Fruit fly (Drosophila melanogaster) whole organism, prepupa: ENCODE results near the gene CG2540.

ENCODE experiments used
- CG10669 ChIP-seq: fragments of 200-800 bp; sonication (Bioruptor generic); optimal IDR thresholded peaks from 3 replicates; lab custom pipeline; 2018; ENCODE audit warnings: missing biosample characterization, mild to moderate bottlenecking, missing genetic modification characterization, moderate library complexity
- CG11294 ChIP-seq: fragments of 200-800 bp; sonication (Bioruptor generic); IDR thresholded peaks from 2 replicates; pipeline ENCODE4 v1.3.6; 2022; ENCODE audit warnings: missing biosample characterization, missing genetic modification characterization
- CG11762 ChIP-seq: fragments of 200-800 bp; sonication (Bioruptor generic); optimal IDR thresholded peaks from 3 replicates; lab custom pipeline; 2016; ENCODE audit warnings: missing biosample characterization, missing genetic modification characterization; ENCODE audit not compliant: insufficient read depth
- CG11902 ChIP-seq: fragments of 200-800 bp; sonication (Bioruptor generic); optimal IDR thresholded peaks from 3 replicates; lab custom pipeline; 2016; ENCODE audit warnings: missing biosample characterization, missing genetic modification characterization
- CG1621 ChIP-seq: fragments of 200-800 bp; sonication (Bioruptor generic); optimal IDR thresholded peaks from 3 replicates; lab custom pipeline; 2018; ENCODE audit warnings: missing biosample characterization, mild to moderate bottlenecking, missing genetic modification characterization
- CG16779 ChIP-seq: fragments of 200-800 bp; sonication (Bioruptor generic); optimal IDR thresholded peaks from 3 replicates; lab custom pipeline; 2017; ENCODE audit warnings: missing biosample characterization, mild to moderate bottlenecking, missing genetic modification characterization
- CG31627 ChIP-seq: fragments of 200-800 bp; sonication (Bioruptor generic); optimal IDR thresholded peaks from 3 replicates; lab custom pipeline; 2016; ENCODE audit warnings: missing biosample characterization, missing genetic modification characterization
- CG32006 ChIP-seq: fragments of 200-800 bp; sonication (Bioruptor generic); optimal IDR thresholded peaks from 3 replicates; lab custom pipeline; 2017; ENCODE audit warnings: missing biosample characterization, mild to moderate bottlenecking, missing genetic modification characterization
- CG3919 ChIP-seq: fragments of 200-800 bp; sonication (Bioruptor generic); optimal IDR thresholded peaks from 3 replicates; lab custom pipeline; 2016; ENCODE audit warnings: missing biosample characterization, missing genetic modification characterization
- CG4318 ChIP-seq: fragments of 200-800 bp; sonication (Bioruptor generic); optimal IDR thresholded peaks from 3 replicates; lab custom pipeline; 2017; ENCODE audit warnings: missing biosample characterization, mild to moderate bottlenecking, missing genetic modification characterization
- CG6163 ChIP-seq: fragments of 200-800 bp; sonication (Bioruptor generic); IDR thresholded peaks from 3 replicates; pipeline ENCODE4 v1.3.6; 2022; ENCODE audit warnings: missing biosample characterization, missing genetic modification characterization
- CG6276 ChIP-seq: fragments of 200-800 bp; sonication (Bioruptor generic); optimal IDR thresholded peaks from 2 replicates; lab custom pipeline; 2017; ENCODE audit warnings: missing biosample characterization, mild to moderate bottlenecking, missing genetic modification characterization
- CG6792 ChIP-seq: fragments of 200-800 bp; sonication (Bioruptor generic); optimal IDR thresholded peaks from 3 replicates; lab custom pipeline; 2016; ENCODE audit warnings: missing biosample characterization, missing genetic modification characterization
- CG6808 ChIP-seq: fragments of 200-800 bp; sonication (Bioruptor generic); optimal IDR thresholded peaks from 3 replicates; lab custom pipeline; 2017; ENCODE audit warnings: missing biosample characterization, missing genetic modification characterization, mild to moderate bottlenecking, moderate library complexity, missing genetic modification reagents
- CG6854 ChIP-seq: fragments of 200-800 bp; sonication (Bioruptor generic); optimal IDR thresholded peaks from 2 replicates; lab custom pipeline; 2017; ENCODE audit warnings: missing biosample characterization, mild to moderate bottlenecking, missing genetic modification characterization
- CG8632 ChIP-seq: fragments of 200-800 bp; sonication (Bioruptor generic); optimal IDR thresholded peaks from 3 replicates; lab custom pipeline; 2016; ENCODE audit warnings: missing biosample characterization, missing genetic modification characterization
- Eip75B ChIP-seq: fragments of 200-800 bp; sonication (Bioruptor generic); optimal IDR thresholded peaks from 3 replicates; lab custom pipeline; 2016; ENCODE audit warnings: missing biosample characterization, missing genetic modification characterization
- Ets21C ChIP-seq: fragments of 200-800 bp; sonication (Bioruptor generic); optimal IDR thresholded peaks from 3 replicates; lab custom pipeline; 2016; ENCODE audit warnings: missing biosample characterization, missing genetic modification characterization
- Gug ChIP-seq: fragments of 200-800 bp; sonication (Bioruptor generic); IDR thresholded peaks from 2 replicates; pipeline ENCODE4 v1.3.6; 2022; ENCODE audit warnings: missing biosample characterization, missing genetic modification characterization
- Hr38 ChIP-seq: sonication (Bioruptor generic); optimal IDR thresholded peaks from 2 replicates; lab custom pipeline; 2016; ENCODE audit warnings: missing biosample characterization, missing genetic modification characterization
- Lpt ChIP-seq: fragments of 200-800 bp; sonication (Bioruptor generic); optimal IDR thresholded peaks from 3 replicates; lab custom pipeline; 2016; ENCODE audit warnings: missing biosample characterization, missing genetic modification characterization
- Met ChIP-seq: fragments of 200-800 bp; sonication (Bioruptor generic); optimal IDR thresholded peaks from 3 replicates; lab custom pipeline; 2016; ENCODE audit warnings: missing biosample characterization, missing genetic modification characterization
- OdsH ChIP-seq: fragments of 200-800 bp; sonication (Bioruptor generic); optimal IDR thresholded peaks from 3 replicates; lab custom pipeline; 2016; ENCODE audit warnings: missing biosample characterization, missing genetic modification characterization
- Smox ChIP-seq: fragments of 200-800 bp; sonication (Bioruptor generic); optimal IDR thresholded peaks from 3 replicates; lab custom pipeline; 2016; ENCODE audit warnings: missing biosample characterization, missing genetic modification characterization
- Sox15 ChIP-seq: fragments of 200-800 bp; sonication (Bioruptor generic); optimal IDR thresholded peaks from 3 replicates; lab custom pipeline; 2016; ENCODE audit warnings: missing biosample characterization, missing genetic modification characterization
- dac ChIP-seq: fragments of 200-800 bp; sonication (Bioruptor generic); optimal IDR thresholded peaks from 2 replicates; lab custom pipeline; 2017; ENCODE audit warnings: missing biosample characterization, mild to moderate bottlenecking, missing genetic modification characterization
- esn ChIP-seq: fragments of 200-800 bp; sonication (Bioruptor generic); optimal IDR thresholded peaks from 2 replicates; lab custom pipeline; 2016; ENCODE audit warnings: missing biosample characterization, mild to moderate bottlenecking, missing genetic modification characterization, moderate library complexity
- fd59A ChIP-seq: fragments of 200-800 bp; sonication (Bioruptor generic); optimal IDR thresholded peaks from 2 replicates; lab custom pipeline; 2017; ENCODE audit warnings: missing biosample characterization, mild to moderate bottlenecking, missing genetic modification characterization, missing genetic modification reagents
- lz ChIP-seq: fragments of 200-800 bp; sonication (Bioruptor generic); optimal IDR thresholded peaks from 3 replicates; lab custom pipeline; 2016; ENCODE audit warnings: missing biosample characterization, missing genetic modification characterization
- net ChIP-seq: fragments of 200-800 bp; sonication (Bioruptor generic); optimal IDR thresholded peaks from 3 replicates; lab custom pipeline; 2016; ENCODE audit warnings: missing biosample characterization, missing genetic modification characterization
- salr ChIP-seq, 2 experiments: fragments of 200-800 bp; sonication (Bioruptor generic); optimal IDR thresholded peaks; 3 replicates each; lab custom pipeline; 2016 to 2018; ENCODE audit warnings: missing biosample characterization in 2 of 2, missing genetic modification characterization in 2 of 2, mild to moderate bottlenecking in 1 of 2
- spab ChIP-seq: fragments of 200-800 bp; sonication (Bioruptor generic); optimal IDR thresholded peaks from 2 replicates; lab custom pipeline; 2017; ENCODE audit warnings: missing biosample characterization, mild to moderate bottlenecking, missing genetic modification characterization, missing genetic modification reagents
- ss ChIP-seq, 2 experiments: fragments of 200-800 bp; sonication (Bioruptor generic); optimal IDR thresholded peaks; 2 replicates in 1 of 2; 3 replicates in 1 of 2; lab custom pipeline; 2017 to 2018; ENCODE audit warnings: mild to moderate bottlenecking in 2 of 2, missing biosample characterization in 2 of 2, missing genetic modification characterization in 2 of 2, moderate library complexity in 1 of 2
- svp ChIP-seq: fragments of 200-800 bp; sonication (Bioruptor generic); peaks from one replicate; lab custom pipeline; 2016; ENCODE audit warnings: missing biosample characterization, missing genetic modification characterization
- topi ChIP-seq: fragments of 200-800 bp; sonication (Bioruptor generic); optimal IDR thresholded peaks from 3 replicates; lab custom pipeline; 2016; ENCODE audit warnings: missing biosample characterization, missing genetic modification characterization
- vri ChIP-seq: fragments of 200-800 bp; sonication (Bioruptor generic); optimal IDR thresholded peaks from 3 replicates; lab custom pipeline; 2016; ENCODE audit warnings: missing biosample characterization, mild to moderate bottlenecking, missing genetic modification characterization

CG2540 gene

dm6 chrX:12631317-12632156, 1.9 kb downstream of the CG2540 start, which contains the start of gene Tomosyn (continued):
- TF ChIP-seq svp (GFP tag; lab: Kevin White, UChicago) (peak; percentile 76), CG4318 (GFP tag; lab: Kevin White, UChicago) (no peak), Eip75B (GFP tag; lab: Kevin White, UChicago) (peak; percentile 11), Sox15 (GFP tag; lab: Kevin White, UChicago) (no peak), CG16779 (tag; lab: Kevin White, UChicago) (no peak)

dm6 chrX:12632157-12632422, 2.4 kb downstream of the CG2540 start:
- TF ChIP-seq Ets21C (GFP tag; lab: Kevin White, UChicago) (no peak), CG11294 (no peak), svp (GFP tag; lab: Kevin White, UChicago) (peak; percentile 52), vri (GFP tag; lab: Kevin White, UChicago) (peak; percentile 60)

dm6 chrX:12633204-12633603, 3.5 kb downstream of the CG2540 start:
- TF ChIP-seq CG32006 (GFP tag; lab: Kevin White, UChicago): no peak
- TF ChIP-seq fd59A (GFP tag; lab: Kevin White, UChicago): no peak
- TF ChIP-seq CG6854 (GFP tag; lab: Kevin White, UChicago): no peak
- TF ChIP-seq CG6808: no peak
- no peak for TF ChIP-seq topi (GFP tag; lab: Kevin White, UChicago)
- TF ChIP-seq Smox (GFP tag; lab: Kevin White, UChicago): no peak
- no peak for TF ChIP-seq Gug (GFP tag; lab: Robert Waterston, UW)
- TF ChIP-seq OdsH (GFP tag; lab: Kevin White, UChicago): no peak
- no peak for TF ChIP-seq CG6163 (GFP tag; lab: Robert Waterston, UW)
- no peak for TF ChIP-seq lz
- no peak for TF ChIP-seq CG6276
- no peak for TF ChIP-seq dac (GFP tag; lab: Kevin White, UChicago)
- no peak for TF ChIP-seq CG6792 (GFP tag; lab: Kevin White, UChicago)
- no peak for TF ChIP-seq svp (GFP tag; lab: Kevin White, UChicago)
- no peak for TF ChIP-seq Met (GFP tag; lab: Kevin White, UChicago)
- no peak for TF ChIP-seq CG3919 (GFP tag; lab: Kevin White, UChicago)
- no peak for TF ChIP-seq ss (GFP tag; optimal IDR thresholded peaks at IDR 0.05; lab: Kevin White, UChicago)
- no peak for TF ChIP-seq Lpt (GFP tag; lab: Kevin White, UChicago)
- TF ChIP-seq CG8632 (GFP tag; lab: Kevin White, UChicago): no peak
- TF ChIP-seq net (GFP tag; lab: Kevin White, UChicago): no peak

dm6 chrX:12633992-12634391, 4.3 kb downstream of the CG2540 start:
- TF ChIP-seq Gug (GFP tag; lab: Robert Waterston, UW) (no peak), CG11294 (no peak), salr (GFP tag; optimal IDR thresholded peaks at IDR 0.05; lab: Kevin White, UChicago) (no peak), topi (GFP tag; lab: Kevin White, UChicago) (no peak), CG31627 (no peak), CG11902 (no peak), CG6276 (no peak), Lpt (GFP tag; lab: Kevin White, UChicago) (no peak), Smox (GFP tag; lab: Kevin White, UChicago) (no peak), Ets21C (GFP tag; lab: Kevin White, UChicago) (no peak), esn (GFP tag; lab: Kevin White, UChicago) (no peak), lz (no peak), CG1621 (no peak)

- TF ChIP-seq topi (GFP tag; lab: Kevin White, UChicago) (no peak), net (GFP tag; lab: Kevin White, UChicago) (no peak), CG6854 (GFP tag; lab: Kevin White, UChicago) (no peak), CG1621 (no peak), CG11902 (no peak), CG11762 (GFP tag; lab: Kevin White, UChicago) (no peak), spab (GFP tag; lab: Kevin White, UChicago) (no peak), fd59A (GFP tag; lab: Kevin White, UChicago) (no peak), CG10669 (no peak), CG11294 (no peak), Hr38 (no peak)
Measured at dm6 chrX:12645361-12645760, 15.7 kb downstream of the CG2540 start.
